Fruit fly (Drosophila melanogaster) whole organism, embryonic: Measurements from ENCODE around the gene cype.

Source experiments
- Awh ChIP-seq: fragments of 200-800 bp; sonication (Bioruptor generic); IDR thresholded peaks from 2 replicates; pipeline ENCODE4, ENCODE4 v1.3.6; 2022; ENCODE audit warnings: missing biosample characterization, missing genetic modification characterization
- Blimp-1 ChIP-seq: fragments of 200-800 bp; sonication (Bioruptor generic); optimal IDR thresholded peaks from 3 replicates; lab custom pipeline; 2018; ENCODE audit warnings: missing biosample characterization, missing genetic modification characterization, mild to moderate bottlenecking, moderate library complexity, missing genetic modification reagents
- BtbVII ChIP-seq: fragments of 200-800 bp; sonication (Bioruptor generic); optimal IDR thresholded peaks from 3 replicates; lab custom pipeline; 2017; ENCODE audit warnings: missing biosample characterization, mild to moderate bottlenecking, missing genetic modification characterization
- CG10321 ChIP-seq: fragments of 200-800 bp; sonication (Bioruptor generic); IDR thresholded peaks from 2 replicates; pipeline ENCODE4 v1.3.6; 2022; ENCODE audit warnings: missing biosample characterization, missing genetic modification characterization
- CG1529 ChIP-seq: fragments of 200-800 bp; sonication (Bioruptor generic); optimal IDR thresholded peaks from 3 replicates; lab custom pipeline; 2018; ENCODE audit warnings: missing biosample characterization, missing genetic modification characterization
- CG1832 ChIP-seq: fragments of 200-800 bp; sonication (Bioruptor generic); optimal IDR thresholded peaks from 2 replicates; lab custom pipeline; 2017; ENCODE audit warnings: missing biosample characterization, mild to moderate bottlenecking, missing genetic modification characterization, inconsistent platforms
- CG2199 ChIP-seq: fragments of 200-800 bp; sonication (Bioruptor generic); IDR thresholded peaks from 3 replicates; pipeline ENCODE4 v1.3.6; 2022; ENCODE audit warnings: missing biosample characterization, missing genetic modification characterization
- CG2678 ChIP-seq: fragments of 200-800 bp; sonication (Bioruptor generic); optimal IDR thresholded peaks from 3 replicates; lab custom pipeline; 2019; ENCODE audit warnings: missing biosample characterization, mild to moderate bottlenecking, missing genetic modification characterization, moderate library complexity
- CG3995 ChIP-seq: fragments of 200-800 bp; sonication (Bioruptor generic); optimal IDR thresholded peaks from 3 replicates; lab custom pipeline; 2016; ENCODE audit warnings: missing biosample characterization, missing genetic modification characterization
- CG5180 ChIP-seq: fragments of 200-800 bp; sonication (Bioruptor generic); optimal IDR thresholded peaks from 3 replicates; lab custom pipeline; 2017; ENCODE audit warnings: missing biosample characterization, missing genetic modification characterization, mild to moderate bottlenecking, moderate library complexity, missing genetic modification reagents
- CG7839 ChIP-seq: fragments of 200-800 bp; sonication (Bioruptor generic); optimal IDR thresholded peaks from 3 replicates; lab custom pipeline; 2018; ENCODE audit warnings: missing biosample characterization, mild to moderate bottlenecking, missing genetic modification characterization, moderate library complexity
- CG7928 ChIP-seq: fragments of 200-800 bp; sonication (Bioruptor generic); optimal IDR thresholded peaks from 2 replicates; lab custom pipeline; 2017; ENCODE audit warnings: missing biosample characterization, mild to moderate bottlenecking, missing genetic modification characterization
- CG8478 ChIP-seq: fragments of >200 bp; optimal IDR thresholded peaks from 2 replicates; lab custom pipeline; 2018
- Drgx ChIP-seq: fragments of 200-800 bp; sonication (Bioruptor generic); IDR thresholded peaks from 2 replicates; pipeline ENCODE4 v1.3.6; 2022; ENCODE audit warnings: missing biosample characterization, missing genetic modification characterization
- Fer2 ChIP-seq: fragments of 200-800 bp; sonication (Bioruptor generic); optimal IDR thresholded peaks from 2 replicates; lab custom pipeline; 2018; ENCODE audit warnings: missing biosample characterization, mild to moderate bottlenecking, missing genetic modification characterization, moderate library complexity
- HLH54F ChIP-seq: fragments of 200-800 bp; sonication (Bioruptor generic); optimal IDR thresholded peaks from 3 replicates; lab custom pipeline; 2016; ENCODE audit warnings: missing biosample characterization, missing genetic modification characterization
- HLHmδ ChIP-seq: fragments of 200-800 bp; sonication (Bioruptor generic); optimal IDR thresholded peaks from 2 replicates; lab custom pipeline; 2018; ENCODE audit warnings: missing biosample characterization, mild to moderate bottlenecking, missing genetic modification characterization, moderate library complexity
- Hey ChIP-seq: fragments of 200-800 bp; sonication (Bioruptor generic); optimal IDR thresholded peaks from 3 replicates; lab custom pipeline; 2018; ENCODE audit warnings: missing biosample characterization, mild to moderate bottlenecking, missing genetic modification characterization
- Jarid2 ChIP-seq: fragments of 200-800 bp; sonication (Bioruptor generic); optimal IDR thresholded peaks from 3 replicates; lab custom pipeline; 2017; ENCODE audit warnings: mild to moderate bottlenecking, missing biosample characterization, missing genetic modification reagents, missing genetic modification characterization
- MESR4 ChIP-seq: fragments of 200-800 bp; sonication (Bioruptor generic); optimal IDR thresholded peaks from 2 replicates; lab custom pipeline; 2018; ENCODE audit warnings: missing biosample characterization, mild to moderate bottlenecking, missing genetic modification characterization, moderate library complexity
- MTF-1 ChIP-seq: fragments of 200-800 bp; sonication (Bioruptor generic); optimal IDR thresholded peaks from 2 replicates; lab custom pipeline; 2018; ENCODE audit warnings: missing biosample characterization, mild to moderate bottlenecking, missing genetic modification characterization, borderline replicate concordance
- Pdp1 ChIP-seq, 2 experiments: fragments of 200-800 bp; sonication (Bioruptor generic); optimal IDR thresholded peaks; 3 replicates each; lab custom pipeline; 2016; ENCODE audit warnings: missing biosample characterization in 2 of 2, missing genetic modification characterization in 2 of 2, mild to moderate bottlenecking in 1 of 2, moderate library complexity in 1 of 2
- Ssrp ChIP-seq: fragments of 200-800 bp; sonication (Bioruptor generic); optimal IDR thresholded peaks from 2 replicates; lab custom pipeline; 2018; ENCODE audit warnings: missing biosample characterization, mild to moderate bottlenecking, missing genetic modification characterization, moderate library complexity
- TFAM ChIP-seq: fragments of 200-800 bp; sonication (Bioruptor generic); optimal IDR thresholded peaks from 2 replicates; lab custom pipeline; 2017; ENCODE audit warnings: missing biosample characterization, missing genetic modification characterization, inconsistent platforms
- Vsx1 ChIP-seq: fragments of 200-800 bp; sonication (Bioruptor generic); optimal IDR thresholded peaks from 2 replicates; lab custom pipeline; 2017; ENCODE audit warnings: missing biosample characterization, mild to moderate bottlenecking, missing genetic modification characterization, missing genetic modification reagents
- Xrp1 ChIP-seq: fragments of 200-800 bp; sonication (Bioruptor generic); IDR thresholded peaks from 2 replicates; pipeline ENCODE4 v1.3.6; 2022; ENCODE audit warnings: missing biosample characterization, missing genetic modification characterization
- chn ChIP-seq: fragments of 200-800 bp; sonication (Bioruptor generic); optimal IDR thresholded peaks from 2 replicates; lab custom pipeline; 2016; ENCODE audit warnings: missing biosample characterization, missing genetic modification characterization
- corto ChIP-seq: fragments of 200-800 bp; sonication (Bioruptor generic); optimal IDR thresholded peaks from 2 replicates; lab custom pipeline; 2016; ENCODE audit warnings: missing biosample characterization, mild to moderate bottlenecking, missing genetic modification characterization, moderate library complexity
- crol ChIP-seq: fragments of 200-800 bp; sonication (Bioruptor generic); IDR thresholded peaks from 2 replicates; pipeline ENCODE4 v1.3.6; 2022; ENCODE audit warnings: missing biosample characterization, missing genetic modification characterization
- crp ChIP-seq, 2 experiments: fragments of 200-800 bp; sonication (Bioruptor generic); optimal IDR thresholded peaks; 2 replicates in 1 of 2; 3 replicates in 1 of 2; lab custom pipeline; 2017; ENCODE audit warnings: missing biosample characterization in 2 of 2, missing genetic modification characterization in 2 of 2, mild to moderate bottlenecking in 1 of 2, moderate library complexity in 1 of 2
- dan ChIP-seq: fragments of 200-800 bp; sonication (Bioruptor generic); IDR thresholded peaks from 2 replicates; pipeline ENCODE4 v1.3.6; 2022; ENCODE audit warnings: missing biosample characterization, missing genetic modification characterization
- dmrt11E ChIP-seq: fragments of 200-800 bp; sonication (Bioruptor generic); optimal IDR thresholded peaks from 3 replicates; lab custom pipeline; 2018; ENCODE audit warnings: missing biosample characterization, mild to moderate bottlenecking, missing genetic modification characterization, moderate library complexity
- fd64A ChIP-seq: fragments of 200-800 bp; sonication (Bioruptor generic); optimal IDR thresholded peaks from 3 replicates; lab custom pipeline; 2018; ENCODE audit warnings: missing biosample characterization, mild to moderate bottlenecking, missing genetic modification characterization
- fd96Cb ChIP-seq: fragments of 200-800 bp; sonication (Bioruptor generic); optimal IDR thresholded peaks from 2 replicates; lab custom pipeline; 2018; ENCODE audit warnings: missing biosample characterization, mild to moderate bottlenecking, missing genetic modification characterization, moderate library complexity
- gcm ChIP-seq: fragments of 200-800 bp; sonication (Bioruptor generic); optimal IDR thresholded peaks from 2 replicates; lab custom pipeline; 2019; ENCODE audit warnings: missing biosample characterization, mild to moderate bottlenecking, missing genetic modification characterization, moderate library complexity
- grau ChIP-seq: fragments of 200-800 bp; optimal IDR thresholded peaks from 3 replicates; lab custom pipeline; 2019; ENCODE audit warnings: missing biosample characterization, mild to moderate bottlenecking, missing genetic modification characterization, moderate library complexity
- her ChIP-seq: fragments of 200-800 bp; sonication (Bioruptor generic); optimal IDR thresholded peaks from 2 replicates; lab custom pipeline; 2016; ENCODE audit warnings: missing biosample characterization, missing genetic modification characterization
- kah ChIP-seq: fragments of 200-800 bp; sonication (Bioruptor generic); optimal IDR thresholded peaks from 2 replicates; lab custom pipeline; 2018; ENCODE audit warnings: missing biosample characterization, mild to moderate bottlenecking, missing genetic modification characterization
- lbe ChIP-seq: fragments of 200-800 bp; sonication (Bioruptor generic); optimal IDR thresholded peaks from 2 replicates; lab custom pipeline; 2016; ENCODE audit warnings: missing biosample characterization, mild to moderate bottlenecking, missing genetic modification characterization
- nom ChIP-seq: fragments of 200-800 bp; sonication (Bioruptor generic); optimal IDR thresholded peaks from 2 replicates; lab custom pipeline; 2017; ENCODE audit warnings: missing biosample characterization, missing genetic modification characterization, mild to moderate bottlenecking, moderate library complexity, missing genetic modification reagents
- ro ChIP-seq: fragments of 200-800 bp; sonication (Bioruptor generic); IDR thresholded peaks from 2 replicates; pipeline ENCODE4 v1.3.6; 2022; ENCODE audit warnings: missing biosample characterization, missing genetic modification characterization
- row ChIP-seq: fragments of 200-800 bp; sonication (Bioruptor generic); IDR thresholded peaks from 3 replicates; pipeline ENCODE4 v1.3.6; 2022; ENCODE audit warnings: missing biosample characterization, missing genetic modification characterization
- sens ChIP-seq: fragments of 200-800 bp; sonication (Bioruptor generic); peaks from one replicate; lab custom pipeline; 2016; ENCODE audit warnings: missing biosample characterization, missing genetic modification characterization
- sens-2 ChIP-seq: fragments of 200-800 bp; sonication (Bioruptor generic); IDR thresholded peaks from 2 replicates; pipeline ENCODE4 v1.3.6; 2022; ENCODE audit warnings: missing biosample characterization, missing genetic modification characterization
- tio ChIP-seq: fragments of 200-800 bp; sonication (Bioruptor generic); optimal IDR thresholded peaks from 2 replicates; lab custom pipeline; 2017; ENCODE audit warnings: missing biosample characterization, missing genetic modification characterization, inconsistent platforms
- unpg ChIP-seq: fragments of 200-800 bp; sonication (Bioruptor generic); optimal IDR thresholded peaks from 3 replicates; lab custom pipeline; 2018; ENCODE audit warnings: missing biosample characterization, mild to moderate bottlenecking, missing genetic modification characterization, moderate library complexity
- zfh1 ChIP-seq: fragments of 200-800 bp; sonication (Bioruptor generic); IDR thresholded peaks from 3 replicates; pipeline ENCODE4 v1.3.6; 2022; ENCODE audit warnings: missing biosample characterization, missing genetic modification characterization

The cype gene

dm6 chr2L:5291195-5291594 is 35.8 kb upstream of the cype start (continued):
- TF ChIP-seq CG3995 (GFP tag; lab: Kevin White, UChicago) (no peak), CG2199 (GFP tag; lab: Robert Waterston, UW) (no peak), sens (GFP tag; lab: Kevin White, UChicago) (peak; percentile 46), crol (peak; percentile 76), Jarid2 (no peak), Hey (no peak), BtbVII (GFP tag; lab: Kevin White, UChicago) (no peak), gcm (GFP tag; lab: Kevin White, UChicago) (peak; percentile 74), CG1529 (no peak), TFAM (GFP tag; lab: Kevin White, UChicago) (no peak), CG7928 (no peak), sens-2 (GFP tag; lab: Robert Waterston, UW) (0 out of 2 replicates have a peak, but pooled peaks have one; percentile 15)
- TF ChIP-seq, all 482 proteins: peak for 9

- TF ChIP-seq tio (GFP tag; lab: Kevin White, UChicago) (no peak), nom (GFP tag; lab: Kevin White, UChicago) (peak; percentile 33), CG10321 (peak; percentile 77), MTF-1 (GFP tag; lab: Kevin White, UChicago) (no peak), CG1832 (GFP tag; lab: Kevin White, UChicago) (peak; percentile 5), CG8478 (peak; percentile 60), crol (peak; percentile 52; the same call in 1 of the 2 replicates), Pdp1 (GFP tag; optimal IDR thresholded peaks at IDR 0.05; lab: Kevin White, UChicago) (peak in 1 of 2 experiments; percentile 44)
Measured at dm6 chr2L:5291869-5292642, 35.0 kb upstream of the cype start.

dm6 chr2L:5292643-5292963 is 34.4 kb upstream of the cype start:
- TF ChIP-seq sens (GFP tag; lab: Kevin White, UChicago): peak; percentile 7
- peak; percentile 87 for TF ChIP-seq grau (tag; lab: Kevin White, UChicago)
- peak; percentile 24 for TF ChIP-seq Ssrp (tag; lab: Kevin White, UChicago)
- TF ChIP-seq Fer2: no peak
- no peak for TF ChIP-seq chn (GFP tag; lab: Kevin White, UChicago)
- no peak for TF ChIP-seq kah (GFP tag; lab: Kevin White, UChicago)
- no peak for TF ChIP-seq CG5180 (GFP tag; lab: Kevin White, UChicago)
- no peak for TF ChIP-seq HLH54F (GFP tag; lab: Kevin White, UChicago)
- TF ChIP-seq Blimp-1 (GFP tag; lab: Kevin White, UChicago): peak; percentile 1
- TF ChIP-seq dan (GFP tag; lab: Robert Waterston, UW): no peak
- peak; percentile 36 for TF ChIP-seq dmrt11E
- no peak for TF ChIP-seq HLHmδ
- TF ChIP-seq unpg (GFP tag; lab: Kevin White, UChicago): peak; percentile 21
- peak; percentile 30; the same call in 1 of the 2 replicates for TF ChIP-seq Xrp1
- TF ChIP-seq crp (GFP tag; optimal IDR thresholded peaks at IDR 0.05; lab: Kevin White, UChicago): no peak
- TF ChIP-seq fd64A (GFP tag; lab: Kevin White, UChicago): no peak
- peak; percentile 69 for TF ChIP-seq Drgx
- peak; percentile 95 for TF ChIP-seq lbe (GFP tag; lab: Kevin White, UChicago)
- no peak for TF ChIP-seq Vsx1 (GFP tag; lab: Kevin White, UChicago)
- peak; percentile 31; the same call in 2 of the 3 replicates for TF ChIP-seq row (GFP tag; lab: Robert Waterston, UW)
- TF ChIP-seq Awh (GFP tag; lab: Robert Waterston, UW): no peak
- TF ChIP-seq her (GFP tag; lab: Kevin White, UChicago): no peak
- no peak for TF ChIP-seq MESR4 (GFP tag; lab: Kevin White, UChicago)
- TF ChIP-seq CG2678 (tag; lab: Kevin White, UChicago): peak; percentile 6
- no peak for TF ChIP-seq ro
- peak; percentile 3 for TF ChIP-seq fd96Cb (tag; lab: Kevin White, UChicago)
- no peak for TF ChIP-seq zfh1 (GFP tag; lab: Robert Waterston, UW)
- TF ChIP-seq corto: peak; percentile 95
- TF ChIP-seq CG7839 (tag; lab: Kevin White, UChicago): peak; percentile 1
